Fruit fly (Drosophila melanogaster): ENCODE data around the gene Boh2.

Gene Boh2

DNA sequence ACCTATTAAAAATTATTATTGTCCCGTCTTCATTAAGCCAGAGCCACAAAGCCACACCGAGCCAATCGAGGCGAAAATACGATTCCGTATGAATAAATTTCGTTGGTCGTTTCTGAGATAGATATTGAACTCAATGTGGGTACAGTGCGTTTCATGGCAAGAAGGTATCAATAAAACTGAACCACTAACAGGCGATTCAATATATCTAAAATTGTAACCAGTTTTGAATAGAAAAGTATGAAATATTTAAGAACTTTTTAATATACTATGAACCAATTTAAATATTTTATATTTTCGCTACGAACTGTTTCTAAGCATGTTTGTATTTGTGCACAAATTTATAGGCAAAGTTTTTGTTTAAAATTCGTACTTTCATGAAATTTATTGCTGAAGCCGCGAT, 20.2 kb downstream of the Boh2 start (continued):
- no peak for TF ChIP-seq bigmax (GFP tag; optimal IDR thresholded peaks at IDR 0.05)
- no peak for TF ChIP-seq CG4404 (GFP tag; IDR thresholded peaks at IDR 0.05)
- TF ChIP-seq shn (GFP tag; optimal IDR thresholded peaks at IDR 0.05), result no peak
- peak; percentile 78 for TF ChIP-seq unpg (GFP tag; optimal IDR thresholded peaks at IDR 0.05)
- no peak for TF ChIP-seq CG30020 (tag; optimal IDR thresholded peaks at IDR 0.05)
- TF ChIP-seq Dp (GFP tag; optimal IDR thresholded peaks at IDR 0.05), result no peak
- TF ChIP-seq bcd (GFP tag; optimal IDR thresholded peaks at IDR 0.05), result peak; percentile 5
- TF ChIP-seq gcm2 (GFP tag; optimal IDR thresholded peaks at IDR 0.05), result peak; percentile 12
- TF ChIP-seq stc (GFP tag; IDR thresholded peaks at IDR 0.05), result peak; percentile 53; the same call in 1 of the 2 replicates
- no peak for TF ChIP-seq Lim3 (GFP tag; IDR thresholded peaks at IDR 0.05)
- peak; percentile 27 for TF ChIP-seq BtbVII (GFP tag; optimal IDR thresholded peaks at IDR 0.05)
- TF ChIP-seq CG31441 (GFP tag; IDR thresholded peaks at IDR 0.05), result 0 out of 2 replicates have a peak, but pooled peaks have one; percentile 22
- TF ChIP-seq nmo (GFP tag; optimal IDR thresholded peaks at IDR 0.05), result peak; percentile 10
- TF ChIP-seq CG10147 (GFP tag; optimal IDR thresholded peaks at IDR 0.05), result peak; percentile 42
- TF ChIP-seq bab2 (GFP tag; optimal IDR thresholded peaks at IDR 0.05), result peak; percentile 27
- peak; percentile 76 for TF ChIP-seq sob (GFP tag; IDR thresholded peaks at IDR 0.05)
- TF ChIP-seq CG8359 (GFP tag; optimal IDR thresholded peaks at IDR 0.05; ENCODE audit: borderline replicate concordance), result no peak
- no peak for TF ChIP-seq jing (GFP tag; optimal IDR thresholded peaks at IDR 0.05)
- peak; percentile 64 for TF ChIP-seq CG18619 (GFP tag; optimal IDR thresholded peaks at IDR 0.05)
- no peak for TF ChIP-seq dmrt11E (tag; optimal IDR thresholded peaks at IDR 0.05)
- peak; percentile 45; the same call in 1 of the 3 replicates for TF ChIP-seq Aef1 (GFP tag; IDR thresholded peaks at IDR 0.05)
- TF ChIP-seq Ada2b (GFP tag; IDR thresholded peaks at IDR 0.05), result 0 out of 2 replicates have a peak, but pooled peaks have one; percentile 11
- no peak for TF ChIP-seq CG7963 (GFP tag; IDR thresholded peaks at IDR 0.05; ENCODE audit: partially characterized antibody)
- TF ChIP-seq CG16863 (GFP tag; optimal IDR thresholded peaks at IDR 0.05), result no peak
- TF ChIP-seq ab (GFP tag; optimal IDR thresholded peaks at IDR 0.05), result no peak
- TF ChIP-seq CG8924 (tag; optimal IDR thresholded peaks at IDR 0.05), result peak; percentile 66
- peak; percentile 9 for TF ChIP-seq CG13296 (GFP tag; optimal IDR thresholded peaks at IDR 0.05)
- TF ChIP-seq CG11456 (GFP tag; IDR thresholded peaks at IDR 0.05), result peak; percentile 56; the same call in 1 of the 3 replicates
- no peak for TF ChIP-seq Jarid2 (GFP tag; optimal IDR thresholded peaks at IDR 0.05)
- TF ChIP-seq fu2 (GFP tag; optimal IDR thresholded peaks at IDR 0.05), result peak; percentile 22
- TF ChIP-seq CG12391 (tag; optimal IDR thresholded peaks at IDR 0.05), result peak; percentile 59
- no peak for TF ChIP-seq Hr78 (GFP tag; optimal IDR thresholded peaks at IDR 0.05)
- TF ChIP-seq tna (GFP tag; IDR thresholded peaks at IDR 0.05; ENCODE audit: partially characterized antibody), result no peak
- TF ChIP-seq CG12942 (GFP tag; optimal IDR thresholded peaks at IDR 0.05), result peak; percentile 17
- peak; percentile 67 for TF ChIP-seq Ptx1 (GFP tag; IDR thresholded peaks at IDR 0.05)
- no peak; the same call in 1 of the 2 replicates for TF ChIP-seq chm (GFP tag; IDR thresholded peaks at IDR 0.05)
- no peak for TF ChIP-seq kay (GFP tag; optimal IDR thresholded peaks at IDR 0.05)
- peak; percentile 17 for TF ChIP-seq HHEX (GFP tag; optimal IDR thresholded peaks at IDR 0.05)
- TF ChIP-seq Sox100B (GFP tag; optimal IDR thresholded peaks at IDR 0.05), result no peak
- no peak for TF ChIP-seq CG2875 (GFP tag; optimal IDR thresholded peaks at IDR 0.05)
- peak; percentile 82 for TF ChIP-seq gem (tag; optimal IDR thresholded peaks at IDR 0.05)
- peak; percentile 65 for TF ChIP-seq CG30403 (GFP tag; optimal IDR thresholded peaks at IDR 0.05)
- no peak for TF ChIP-seq slp2 (GFP tag; optimal IDR thresholded peaks at IDR 0.05)
- peak; percentile 49; the same call in 1 of the 3 replicates for TF ChIP-seq CG7357 (GFP tag; IDR thresholded peaks at IDR 0.05)
- no peak for TF ChIP-seq MTF-1 (GFP tag; optimal IDR thresholded peaks at IDR 0.05; ENCODE audit: borderline replicate concordance)
- TF ChIP-seq Stat92E (GFP tag; optimal IDR thresholded peaks at IDR 0.05), result no peak
- no peak for TF ChIP-seq hth (optimal IDR thresholded peaks at IDR 0.05)
- no peak for TF ChIP-seq gcm (GFP tag; optimal IDR thresholded peaks at IDR 0.05)
- peak; percentile 88 for TF ChIP-seq CG2120 (GFP tag; optimal IDR thresholded peaks at IDR 0.05)
- TF ChIP-seq pho (GFP tag; optimal IDR thresholded peaks at IDR 0.05), result peak; percentile 21

Data from whole organism, embryonic.